Fruit fly (Drosophila melanogaster) whole organism: ENCODE measurements around the gene CG7367.

Experiments
- CG8478 ChIP-seq: fragments of >200 bp; optimal IDR thresholded peaks from 2 replicates; lab custom pipeline; 2018; ENCODE audit warnings: inconsistent platforms
- EcR ChIP-seq, 2 experiments: fragments of >200 bp; optimal IDR thresholded peaks; 2 replicates each; lab custom pipeline; 2017; ENCODE audit warnings: missing biosample characterization in 2 of 2, missing genetic modification characterization in 2 of 2, missing genetic modification reagents in 2 of 2
- pan ChIP-seq: fragments of >200 bp; optimal IDR thresholded peaks from 2 replicates; lab custom pipeline; 2017
- psq ChIP-seq: fragments of >200 bp; optimal IDR thresholded peaks from 2 replicates; lab custom pipeline; 2017

dm6 chr2L:8007160-8007876 is 32.3 kb downstream of the CG7367 start, which contains the start of gene Spn28Dc:
- TF ChIP-seq EcR (GFP tag; optimal IDR thresholded peaks at IDR 0.05; lab: Kevin White, UChicago) (no peak), pan (lab: Kevin White, UChicago) (no peak), CG8478 (no peak), psq (lab: Kevin White, UChicago) (no peak)
